Worm (Caenorhabditis elegans) whole organism, L3 larva: Measurements from ENCODE around the gene pals-37.

Source experiments
- ama-1 ChIP-seq: fragments of 150-350 bp; optimal IDR thresholded peaks from 2 replicates; lab custom pipeline; 2018
- ceh-28 ChIP-seq: fragments of 150-350 bp; optimal IDR thresholded peaks from 2 replicates; lab custom pipeline; 2014; ENCODE audit warnings: missing biosample characterization, missing genetic modification reagents, missing genetic modification characterization
- egl-27 ChIP-seq: sonication (generic microtip); optimal IDR thresholded peaks from 4 replicates; lab custom pipeline; 2017; ENCODE audit warnings: missing biosample characterization, missing genetic modification reagents, missing genetic modification characterization
- egl-5 ChIP-seq: fragments of 150-350 bp; optimal IDR thresholded peaks from 2 replicates; lab custom pipeline; 2017; ENCODE audit warnings: missing biosample characterization, missing genetic modification reagents, missing genetic modification characterization, inconsistent platforms
- fkh-2 ChIP-seq: fragments of 150-350 bp; optimal IDR thresholded peaks from 2 replicates; lab custom pipeline; 2014; ENCODE audit warnings: missing biosample characterization, missing genetic modification reagents, missing genetic modification characterization
- nhr-237 ChIP-seq: fragments of 150-350 bp; optimal IDR thresholded peaks from 2 replicates; lab custom pipeline; 2014; ENCODE audit warnings: missing biosample characterization, missing genetic modification characterization
- nhr-67 ChIP-seq: fragments of 150-350 bp; optimal IDR thresholded peaks from 2 replicates; lab custom pipeline; 2014; ENCODE audit warnings: missing biosample characterization, missing genetic modification characterization
- snpc-4 ChIP-seq: fragments of 150-350 bp; optimal IDR thresholded peaks from 2 replicates; lab custom pipeline; 2014; ENCODE audit warnings: missing biosample characterization, missing genetic modification characterization

- TF ChIP-seq egl-27 (tag; lab: Kevin White, UChicago) = no peak
- no peak for TF ChIP-seq nhr-67 (tag; lab: Kevin White, UChicago)
- no peak for TF ChIP-seq fkh-2 (tag; lab: Kevin White, UChicago)
- TF ChIP-seq snpc-4 (tag; lab: Kevin White, UChicago) = no peak
- TF ChIP-seq egl-5 (tag; lab: Kevin White, UChicago) = no peak
- TF ChIP-seq ama-1 (lab: Kevin White, UChicago) = no peak
- no peak for TF ChIP-seq nhr-237 (tag; lab: Kevin White, UChicago)
- TF ChIP-seq ceh-28 = no peak
These were observed 36.8 kb downstream of the pals-37 start, which contains the start of gene K01D12.9 for ce11 chrV:12404544-12404943.
